Worm (Caenorhabditis elegans): ENCODE data around the gene vwa-8.

DNA sequence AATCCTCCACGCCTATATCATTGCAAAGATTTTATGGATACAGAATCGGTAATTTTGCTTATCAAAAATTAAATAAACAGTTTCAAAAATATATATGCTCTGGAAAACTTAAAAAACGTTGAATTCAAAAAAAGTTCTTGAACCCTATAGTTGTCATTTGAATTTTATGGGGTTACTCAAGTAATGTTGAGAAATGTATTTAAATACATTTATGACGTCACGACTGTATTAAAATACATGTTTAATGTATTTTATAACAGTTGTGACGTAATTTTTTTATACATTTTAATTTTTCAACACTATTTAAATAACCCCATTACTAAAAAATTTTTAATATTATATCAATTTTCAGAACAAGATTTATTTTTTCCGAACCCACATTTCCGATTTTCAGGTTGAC, 4.9 kb downstream of the vwa-8 start:
- TF ChIP-seq aly-2 (tag; optimal IDR thresholded peaks at IDR 0.05) (no peak), nhr-77 (tag; optimal IDR thresholded peaks at IDR 0.05) (no peak)

Data from whole organism, L2 larva.